Fruit fly (Drosophila melanogaster) ovary, adult (tissue): ENCODE results near the gene Rpp14b.

Source experiments
- CG17801 ChIP-seq: fragments of 200-800 bp; optimal IDR thresholded peaks from 2 replicates; lab custom pipeline; 2019; ENCODE audit warnings: missing biosample characterization, mild to moderate bottlenecking, missing genetic modification characterization, moderate library complexity; ENCODE audit not compliant: partially characterized antibody

The Rpp14b gene

dm6 chr3R:30061980-30062379 lies 6.2 kb downstream of the Rpp14b start:
- TF ChIP-seq CG17801 (GFP tag; lab: Kevin White, UChicago) = no peak

DNA sequence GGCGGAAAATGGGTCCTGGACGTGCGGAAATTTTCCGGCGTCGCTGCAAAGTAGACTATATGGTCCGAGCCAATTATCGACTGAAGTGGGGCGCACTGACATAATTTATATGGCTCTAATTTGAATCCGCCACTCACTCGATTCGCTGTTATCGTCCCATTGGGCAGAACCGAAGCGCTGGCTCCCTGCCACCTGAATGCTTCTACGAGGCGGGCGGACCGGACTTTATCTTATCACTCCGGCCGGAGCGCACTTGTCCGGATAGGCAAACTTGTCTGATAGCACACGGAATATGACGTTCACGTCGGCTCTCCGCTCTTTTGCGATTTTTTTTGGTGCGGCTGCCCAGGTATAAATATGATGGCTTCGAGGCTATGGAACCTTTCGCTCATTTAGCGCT lies 6.8 kb downstream of the Rpp14b start:
- TF ChIP-seq CG17801 (GFP tag; lab: Kevin White, UChicago) = no peak

- TF ChIP-seq CG17801 (GFP tag; lab: Kevin White, UChicago) = no peak
These were observed 7.9 kb downstream of the Rpp14b start for dm6 chr3R:30063704-30064103.

DNA sequence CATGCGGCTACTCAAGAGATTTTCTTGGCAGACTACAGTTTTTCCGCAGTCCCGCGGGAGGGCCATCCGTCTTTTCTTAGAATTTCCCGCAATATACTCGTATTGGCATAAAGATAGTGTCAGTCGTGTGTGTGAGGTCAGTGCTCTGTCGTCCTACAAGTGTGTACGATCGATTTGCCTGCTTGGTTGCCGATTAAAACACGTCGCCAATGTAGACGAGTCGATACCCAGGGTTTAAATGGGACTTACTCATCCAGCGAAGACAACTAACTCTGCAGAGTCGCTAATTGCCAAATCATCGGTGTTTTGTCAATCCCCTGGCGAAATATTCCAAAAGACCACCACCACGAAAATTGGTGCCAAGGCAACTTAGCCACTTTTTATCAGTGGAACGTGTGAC lies 10.2 kb downstream of the Rpp14b start:
- TF ChIP-seq CG17801 (GFP tag; lab: Kevin White, UChicago) = no peak

DNA sequence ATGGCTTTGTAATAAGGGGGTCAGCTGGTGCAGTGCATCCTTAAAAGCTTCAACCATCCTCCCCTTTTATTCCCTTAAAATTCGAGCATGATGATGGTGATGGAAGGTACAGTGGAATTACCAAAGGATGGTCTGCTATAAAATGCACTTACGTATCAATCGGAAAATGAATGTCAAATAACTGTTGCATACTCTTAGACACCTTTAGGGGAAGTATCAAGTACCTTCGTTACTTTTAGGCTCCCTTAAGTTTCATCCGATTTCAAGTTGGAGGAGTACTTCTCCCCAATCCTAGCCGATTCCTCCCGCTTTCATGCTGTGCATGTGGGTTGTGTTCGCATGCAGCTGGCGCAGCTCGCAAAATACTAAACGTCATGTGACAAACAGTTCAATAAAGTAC lies 14.4 kb downstream of the Rpp14b start:
- no peak for TF ChIP-seq CG17801 (GFP tag; lab: Kevin White, UChicago)

DNA sequence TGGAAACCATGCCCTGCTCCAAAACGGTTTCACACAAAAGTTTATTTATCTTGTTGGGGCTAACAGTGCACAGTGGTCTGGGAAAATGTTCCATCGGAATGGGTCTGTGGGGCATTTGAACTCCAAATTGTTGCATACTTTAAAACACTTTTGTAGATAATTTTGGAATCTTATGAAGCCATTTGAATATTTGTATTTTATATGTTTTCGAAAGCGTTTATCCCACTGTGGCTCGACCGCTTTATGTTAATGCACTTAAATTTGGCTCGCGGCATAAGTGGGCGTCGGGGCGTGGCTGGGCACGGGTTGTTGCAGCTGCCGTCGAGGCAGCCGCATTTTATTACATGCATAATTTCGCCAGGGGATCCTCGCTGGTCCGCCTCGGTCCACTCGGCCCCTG lies 16.1 kb downstream of the Rpp14b start:
- TF ChIP-seq CG17801 (GFP tag; lab: Kevin White, UChicago) = no peak

DNA sequence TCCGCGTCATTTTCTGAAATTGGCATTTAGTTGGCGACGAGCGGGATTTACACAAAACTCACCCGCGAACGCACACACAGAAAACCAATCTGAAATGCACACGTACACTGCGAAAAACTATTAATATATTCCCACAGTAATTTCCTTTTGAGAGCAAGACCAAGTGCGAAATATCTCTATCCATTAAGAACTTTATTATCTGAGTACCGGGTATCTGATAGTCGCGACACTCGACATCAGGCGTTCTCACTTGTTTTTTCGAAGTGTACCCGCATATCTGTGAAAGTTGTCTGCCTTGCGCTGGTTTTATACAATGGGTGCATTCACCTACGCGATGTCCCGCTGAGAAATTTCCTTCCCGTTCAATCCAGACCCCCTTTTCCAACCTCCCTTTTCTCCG lies 20.3 kb downstream of the Rpp14b start:
- no peak for TF ChIP-seq CG17801 (GFP tag; lab: Kevin White, UChicago)

dm6 chr3R:30083215-30083614 lies 27.5 kb downstream of the Rpp14b start:
- no peak for TF ChIP-seq CG17801 (GFP tag; lab: Kevin White, UChicago)

DNA sequence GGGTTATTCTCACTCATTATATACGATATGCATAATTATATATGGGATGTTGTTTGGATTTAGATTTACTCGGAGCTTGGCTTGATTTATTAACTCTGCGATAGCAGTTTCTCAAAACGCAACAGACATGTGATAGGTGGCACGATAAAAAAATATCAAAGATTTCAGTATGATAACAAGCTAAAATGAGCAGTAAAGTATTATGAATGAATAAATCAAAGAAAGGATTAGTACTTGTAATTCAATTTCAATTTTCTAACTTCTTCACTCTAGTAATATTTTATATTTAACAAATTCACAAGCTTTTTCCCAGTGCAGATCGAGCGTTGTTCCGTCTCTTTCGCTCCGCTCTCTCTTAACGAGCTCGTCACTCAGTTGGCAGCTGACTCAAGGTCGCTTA lies 28.4 kb downstream of the Rpp14b start:
- no peak for TF ChIP-seq CG17801 (GFP tag; lab: Kevin White, UChicago)

dm6 chr3R:30090261-30091006 lies 34.7 kb downstream of the Rpp14b start:
- TF ChIP-seq CG17801 (GFP tag; lab: Kevin White, UChicago) = no peak

DNA sequence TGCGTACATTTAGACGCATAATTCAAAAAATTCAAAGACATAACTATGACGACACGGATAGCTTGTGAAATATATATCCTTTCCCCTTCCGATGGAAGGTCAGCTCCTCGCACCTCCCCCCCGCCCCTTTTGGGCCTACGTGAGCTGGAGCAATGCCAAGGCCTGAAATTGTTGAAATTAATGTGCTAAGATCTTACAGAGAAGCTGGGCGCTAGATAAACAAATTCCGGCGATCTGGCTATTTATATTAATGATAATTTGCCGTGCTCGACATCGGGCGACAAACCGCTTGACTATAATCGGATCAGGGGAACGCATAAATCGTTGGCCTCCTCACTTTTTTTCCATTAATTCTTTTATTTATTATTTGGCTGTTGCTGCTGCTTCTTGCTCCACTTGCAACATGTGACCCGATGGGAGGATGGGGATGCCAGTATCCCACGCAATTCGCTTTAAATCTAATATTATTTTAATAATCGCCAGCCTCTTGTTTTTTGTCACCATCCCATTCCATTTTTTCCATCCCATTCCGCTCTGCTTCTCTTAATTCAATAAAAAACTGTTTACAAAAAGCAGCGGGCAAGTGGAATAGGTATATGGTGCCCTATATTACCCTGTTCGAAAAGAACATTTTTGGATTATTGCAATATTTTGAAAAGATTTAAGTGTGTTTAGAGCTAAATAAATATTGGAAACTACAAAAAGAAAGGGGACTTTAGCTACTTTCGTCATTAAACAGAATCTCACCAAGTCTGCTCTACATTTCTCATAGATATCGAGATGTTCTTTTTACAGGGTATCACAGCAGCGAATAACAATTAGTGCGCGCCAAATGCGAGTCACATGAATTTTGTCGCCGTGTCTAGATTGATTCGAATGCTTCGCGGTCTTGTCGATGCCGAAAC lies 36.3 kb downstream of the Rpp14b start:
- TF ChIP-seq CG17801 (GFP tag; lab: Kevin White, UChicago) = no peak

dm6 chr3R:30092700-30093044 lies 36.9 kb downstream of the Rpp14b start:
- no peak for TF ChIP-seq CG17801 (GFP tag; lab: Kevin White, UChicago)

DNA sequence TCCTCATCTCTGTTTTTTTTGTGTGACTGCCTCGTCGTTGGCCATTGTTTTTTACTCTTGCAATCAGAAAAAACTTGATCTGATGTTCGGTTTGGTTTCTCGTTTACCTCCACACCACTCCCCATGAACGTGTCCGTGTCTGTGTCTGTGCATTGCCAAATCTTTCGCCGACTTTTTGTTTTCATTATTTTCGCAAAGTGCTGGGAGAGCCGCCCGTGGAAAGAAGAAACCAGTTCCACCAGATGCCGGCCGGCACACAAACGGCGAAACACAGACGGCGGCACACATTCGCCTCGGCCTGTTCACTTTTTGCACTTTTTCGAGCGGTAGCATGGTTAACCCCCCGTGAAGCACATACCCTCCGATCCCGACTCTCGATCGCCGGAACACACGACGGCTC lies 39.6 kb downstream of the Rpp14b start:
- no peak for TF ChIP-seq CG17801 (GFP tag; lab: Kevin White, UChicago)

dm6 chr3R:30095855-30096254 lies 40.1 kb downstream of the Rpp14b start:
- no peak for TF ChIP-seq CG17801 (GFP tag; lab: Kevin White, UChicago)

dm6 chr3R:30098229-30098628 lies 42.5 kb downstream of the Rpp14b start:
- TF ChIP-seq CG17801 (GFP tag; lab: Kevin White, UChicago) = no peak

DNA sequence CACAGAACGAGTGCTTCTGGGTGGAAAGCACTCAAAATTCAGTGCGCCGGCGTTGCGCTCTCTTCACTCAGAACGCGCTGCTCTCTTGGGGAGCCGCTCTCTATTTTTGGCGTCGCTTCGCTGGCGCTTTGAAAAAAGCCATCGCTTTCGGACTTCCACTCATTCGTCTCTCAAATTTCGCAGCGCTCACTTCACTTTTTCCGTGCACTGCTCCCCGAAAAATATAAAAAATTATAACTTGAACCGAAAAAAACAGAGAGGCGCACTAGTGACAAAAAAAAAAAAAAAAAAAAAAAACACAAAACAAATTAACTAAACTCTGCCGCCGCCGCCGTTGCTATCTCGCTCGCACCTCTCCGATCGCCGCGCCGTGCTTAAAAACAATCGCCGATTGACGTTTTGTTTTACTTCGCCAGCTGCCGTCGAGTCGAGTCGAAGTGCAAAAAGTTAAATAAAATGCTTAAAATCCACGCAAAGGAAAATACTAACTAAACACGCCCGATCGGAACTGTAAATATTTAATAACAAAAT lies 43.6 kb downstream of the Rpp14b start:
- TF ChIP-seq CG17801 (GFP tag; lab: Kevin White, UChicago) = peak; percentile 67
